Worm (Caenorhabditis elegans): ENCODE results near the gene C56E10.3.

C56E10.3 gene

ce11 chrX:6693331-6693730 is 47.9 kb downstream of the C56E10.3 start, which contains the start of gene F38B6.3:
F38B6.3 (plus strand) TSS chrX:6693631.
- TF ChIP-seq drap-1 (GFP tag; optimal IDR thresholded peaks at IDR 0.05) (no peak), unc-39 (tag; optimal IDR thresholded peaks at IDR 0.05) (no peak), flh-1 (GFP tag; optimal IDR thresholded peaks at IDR 0.05) (no peak), zip-8 (tag; optimal IDR thresholded peaks at IDR 0.05) (no peak), nhr-2 (tag; optimal IDR thresholded peaks at IDR 0.05) (no peak), tbx-8 (GFP tag; optimal IDR thresholded peaks at IDR 0.05) (no peak), ceh-83 (GFP tag; optimal IDR thresholded peaks at IDR 0.05) (no peak), ceh-39 (tag; optimal IDR thresholded peaks at IDR 0.05) (no peak), lsy-2 (tag; optimal IDR thresholded peaks at IDR 0.05) (no peak), hlh-1 (tag; optimal IDR thresholded peaks at IDR 0.05) (no peak), ztf-11 (tag; optimal IDR thresholded peaks at IDR 0.05) (no peak), M03D4.4 (tag; optimal IDR thresholded peaks at IDR 0.05) (no peak), lin-32 (GFP tag; optimal IDR thresholded peaks at IDR 0.05) (no peak), mab-5 (tag; optimal IDR thresholded peaks at IDR 0.05) (no peak), sptf-1 (tag; optimal IDR thresholded peaks at IDR 0.05) (no peak), nhr-237 (tag; optimal IDR thresholded peaks at IDR 0.05) (no peak)

- TF ChIP-seq nhr-237 (tag; optimal IDR thresholded peaks at IDR 0.05) (no peak), snpc-4 (tag; optimal IDR thresholded peaks at IDR 0.05) (no peak), cnd-1 (tag; optimal IDR thresholded peaks at IDR 0.05) (no peak), ces-1 (GFP tag; optimal IDR thresholded peaks at IDR 0.05) (no peak), ceh-43 (GFP tag; optimal IDR thresholded peaks at IDR 0.05) (no peak), ham-2 (GFP tag; optimal IDR thresholded peaks at IDR 0.05) (no peak), sem-2 (GFP tag; optimal IDR thresholded peaks at IDR 0.05) (no peak), ceh-83 (GFP tag; optimal IDR thresholded peaks at IDR 0.05) (no peak), bed-3 (GFP tag; optimal IDR thresholded peaks at IDR 0.05) (no peak), ceh-39 (tag; optimal IDR thresholded peaks at IDR 0.05) (no peak), drap-1 (GFP tag; optimal IDR thresholded peaks at IDR 0.05) (no peak), sptf-1 (tag; optimal IDR thresholded peaks at IDR 0.05) (no peak), pha-4 (tag; optimal IDR thresholded peaks at IDR 0.05) (no peak), unc-120 (tag; optimal IDR thresholded peaks at IDR 0.05; ENCODE audit: poor library complexity, severe bottlenecking) (no peak), hlh-1 (tag; optimal IDR thresholded peaks at IDR 0.05) (no peak), elt-3 (tag; optimal IDR thresholded peaks at IDR 0.05) (no peak)
Observed at ce11 chrX:6698267-6698666, 52.8 kb downstream of the C56E10.3 start, which contains the start of the genes F38B6.7 and F38B6.2. F38B6.7 (minus strand) TSS chrX:6698367. F38B6.2 (plus strand) TSS chrX:6698533.

Data from whole organism, mixed stage, embryonic.